Worm (Caenorhabditis elegans) whole organism, L4 larva: ENCODE data around the gene sph-1.

Experiments
- D1046.2 ChIP-seq: fragments of 200-800 bp; sonication (Bioruptor generic); IDR thresholded peaks from 2 replicates; pipeline ENCODE4 v1.3.6; 2022; ENCODE audit warnings: missing genetic modification characterization, missing compliant biosample characterization
- F10B5.3 ChIP-seq: sonication (generic microtip); optimal IDR thresholded peaks from 2 replicates; lab custom pipeline; 2016; ENCODE audit warnings: mild to moderate bottlenecking, missing genetic modification characterization, missing compliant biosample characterization
- F44E2.7 ChIP-seq: fragments of 200-800 bp; sonication (Bioruptor generic); IDR thresholded peaks from 2 replicates; pipeline ENCODE4 v2.1.2; 2022; ENCODE audit warnings: missing genetic modification characterization, missing compliant biosample characterization
- T20F7.1 ChIP-seq: fragments of 200-800 bp; sonication (Bioruptor generic); optimal IDR thresholded peaks from 2 replicates; lab custom pipeline; 2018; ENCODE audit warnings: mild to moderate bottlenecking, missing genetic modification characterization, missing compliant biosample characterization
- Y5F2A.4 ChIP-seq: fragments of 200-800 bp; sonication (Bioruptor generic); optimal IDR thresholded peaks from 2 replicates; lab custom pipeline; 2018; ENCODE audit warnings: mild to moderate bottlenecking, missing genetic modification characterization, missing compliant biosample characterization
- Y75B8A.6 ChIP-seq: fragments of 200-800 bp; sonication (Bioruptor generic); IDR thresholded peaks from 2 replicates; pipeline ENCODE4 v1.3.6; 2022; ENCODE audit warnings: missing genetic modification reagents, missing genetic modification characterization, missing compliant biosample characterization
- aly-2 ChIP-seq: sonication (generic microtip); optimal IDR thresholded peaks from 2 replicates; lab custom pipeline; 2018; ENCODE audit warnings: missing biosample characterization, missing genetic modification characterization
- ceh-20 ChIP-seq: fragments of 200-800 bp; sonication (Bioruptor generic); IDR thresholded peaks from 2 replicates; pipeline ENCODE4 v1.3.6; 2022; ENCODE audit warnings: missing genetic modification reagents, missing genetic modification characterization, missing compliant biosample characterization
- ceh-82 ChIP-seq: sonication (generic microtip); optimal IDR thresholded peaks from 2 replicates; lab custom pipeline; 2017; ENCODE audit warnings: missing biosample characterization, missing genetic modification characterization
- cey-2 ChIP-seq: sonication (generic microtip); optimal IDR thresholded peaks from 3 replicates; lab custom pipeline; 2017; ENCODE audit warnings: missing genetic modification characterization, mild to moderate bottlenecking, missing compliant biosample characterization, antibody characterized with exemption, borderline replicate concordance; ENCODE audit not compliant: insufficient read depth
- dmd-8 ChIP-seq: fragments of 200-800 bp; sonication (Bioruptor generic); IDR thresholded peaks from 2 replicates; pipeline ENCODE4 v1.3.6; 2022; ENCODE audit warnings: missing genetic modification characterization, missing compliant biosample characterization
- duxl-1 ChIP-seq: sonication (generic microtip); optimal IDR thresholded peaks from 2 replicates; lab custom pipeline; 2016; ENCODE audit warnings: mild to moderate bottlenecking, missing genetic modification characterization, moderate library complexity, missing compliant biosample characterization; ENCODE audit not compliant: poor library complexity
- dve-1 ChIP-seq: sonication (generic microtip); optimal IDR thresholded peaks from 2 replicates; lab custom pipeline; 2017; ENCODE audit warnings: antibody characterized with exemption, mild to moderate bottlenecking, missing genetic modification characterization, missing compliant biosample characterization; ENCODE audit not compliant: insufficient read depth
- fkh-10 ChIP-seq: fragments of 150-350 bp; optimal IDR thresholded peaks from 2 replicates; lab custom pipeline; 2014; ENCODE audit warnings: missing biosample characterization, missing genetic modification reagents, missing genetic modification characterization
- gei-8 ChIP-seq: fragments of 200-800 bp; sonication (Bioruptor generic); optimal IDR thresholded peaks from 2 replicates; lab custom pipeline; 2018; ENCODE audit warnings: mild to moderate bottlenecking, missing genetic modification characterization, missing compliant biosample characterization
- hlh-30 ChIP-seq: sonication (generic microtip); optimal IDR thresholded peaks from 2 replicates; lab custom pipeline; 2017; ENCODE audit warnings: antibody characterized with exemption, mild to moderate bottlenecking, missing genetic modification characterization, missing compliant biosample characterization; ENCODE audit not compliant: insufficient read depth
- hmg-1.1 ChIP-seq: fragments of 200-800 bp; sonication (Bioruptor generic); IDR thresholded peaks from 2 replicates; pipeline ENCODE4 v1.3.6; 2022; ENCODE audit warnings: missing genetic modification reagents, missing genetic modification characterization, missing compliant biosample characterization
- lin-1 ChIP-seq: fragments of 200-800 bp; sonication (Bioruptor generic); IDR thresholded peaks from 2 replicates; pipeline ENCODE4 v1.3.6; 2022; ENCODE audit warnings: missing genetic modification reagents, missing genetic modification characterization, missing compliant biosample characterization
- lin-38 ChIP-seq: fragments of 200-800 bp; sonication (Bioruptor generic); IDR thresholded peaks from 2 replicates; pipeline ENCODE4 v1.3.6; 2022; ENCODE audit warnings: missing genetic modification reagents, missing genetic modification characterization, missing compliant biosample characterization
- lin-39 ChIP-seq: fragments of 150-350 bp; optimal IDR thresholded peaks from 2 replicates; lab custom pipeline; 2014; ENCODE audit warnings: missing biosample characterization, missing genetic modification reagents, missing genetic modification characterization
- lir-3 ChIP-seq: sonication (generic microtip); optimal IDR thresholded peaks from 2 replicates; lab custom pipeline; 2016; ENCODE audit warnings: mild to moderate bottlenecking, missing genetic modification characterization, missing compliant biosample characterization
- lsy-2 ChIP-seq, 2 experiments: fragments of 150-350 bp in 1 of 2; sonication (generic microtip) in 1 of 2; optimal IDR thresholded peaks; 2 replicates each; lab custom pipeline; 2014 to 2017; ENCODE audit warnings: missing biosample characterization in 2 of 2, missing genetic modification characterization in 2 of 2
- madf-5 ChIP-seq, 2 experiments: fragments of 200-800 bp; sonication (Bioruptor generic); IDR thresholded peaks; 2 replicates each; pipeline ENCODE4 v1.3.6; 2022; ENCODE audit warnings: missing compliant biosample characterization in 2 of 2, missing genetic modification characterization in 2 of 2
- madf-9 ChIP-seq: fragments of 200-800 bp; sonication (Bioruptor generic); conservative IDR thresholded peaks from 2 replicates; pipeline ENCODE4 v1.3.6; 2022; ENCODE audit warnings: missing genetic modification reagents, missing genetic modification characterization, missing compliant biosample characterization
- mdt-29 ChIP-seq: fragments of 200-800 bp; sonication (Bioruptor generic); IDR thresholded peaks from 2 replicates; pipeline ENCODE4 v1.3.6; 2022; ENCODE audit warnings: missing genetic modification reagents, missing genetic modification characterization, missing compliant biosample characterization
- mep-1 ChIP-seq: fragments of 150-350 bp; sonication (generic microtip); optimal IDR thresholded peaks from 3 replicates; lab custom pipeline; 2014; ENCODE audit warnings: missing biosample characterization, missing genetic modification characterization
- mes-2 ChIP-seq: sonication (generic microtip); optimal IDR thresholded peaks from 2 replicates; lab custom pipeline; 2016; ENCODE audit warnings: missing genotype, mild to moderate bottlenecking, missing genetic modification characterization, missing compliant biosample characterization; ENCODE audit not compliant: poor library complexity, severe bottlenecking
- nhr-102 ChIP-seq: sonication (generic microtip); optimal IDR thresholded peaks from 2 replicates; lab custom pipeline; 2016; ENCODE audit warnings: mild to moderate bottlenecking, missing genetic modification characterization, moderate library complexity, missing compliant biosample characterization
- nhr-11 ChIP-seq: fragments of 150-350 bp; optimal IDR thresholded peaks from 2 replicates; lab custom pipeline; 2014; ENCODE audit warnings: missing biosample characterization, missing genetic modification characterization
- nhr-111 ChIP-seq: fragments of 200-800 bp; sonication (Bioruptor generic); optimal IDR thresholded peaks from 2 replicates; lab custom pipeline; 2018; ENCODE audit warnings: mild to moderate bottlenecking, missing genetic modification characterization, missing compliant biosample characterization
- nhr-237 ChIP-seq: sonication (generic microtip); optimal IDR thresholded peaks from 2 replicates; lab custom pipeline; 2017; ENCODE audit warnings: missing biosample characterization, missing genetic modification characterization
- nhr-42 ChIP-seq: fragments of 200-800 bp; sonication (Bioruptor generic); IDR thresholded peaks from 2 replicates; pipeline ENCODE4 v1.3.6; 2022; ENCODE audit warnings: missing genetic modification characterization, missing compliant biosample characterization
- nhr-48 ChIP-seq: sonication (generic microtip); optimal IDR thresholded peaks from 2 replicates; lab custom pipeline; 2016; ENCODE audit warnings: mild to moderate bottlenecking, missing genetic modification characterization, missing compliant biosample characterization
- nhr-77 ChIP-seq: fragments of 150-350 bp; optimal IDR thresholded peaks from 2 replicates; lab custom pipeline; 2014; ENCODE audit warnings: missing biosample characterization, missing genetic modification characterization
- php-3 ChIP-seq: fragments of 200-800 bp; sonication (Bioruptor generic); IDR thresholded peaks from 2 replicates; pipeline ENCODE4 v1.3.6; 2022; ENCODE audit warnings: missing genetic modification reagents, missing genetic modification characterization, missing compliant biosample characterization
- pqm-1 ChIP-seq: sonication (generic microtip); optimal IDR thresholded peaks from 2 replicates; lab custom pipeline; 2017; ENCODE audit warnings: missing biosample characterization, missing genetic modification characterization
- rbr-2 ChIP-seq: sonication (generic microtip); optimal IDR thresholded peaks from 2 replicates; lab custom pipeline; 2016; ENCODE audit warnings: missing genotype, missing genetic modification characterization, missing compliant biosample characterization
- saeg-2 ChIP-seq: fragments of 200-800 bp; sonication (Bioruptor generic); IDR thresholded peaks from 2 replicates; pipeline ENCODE4 v1.3.6; 2022; ENCODE audit warnings: missing genetic modification reagents, missing genetic modification characterization, missing compliant biosample characterization
- sdz-12 ChIP-seq: fragments of 200-800 bp; sonication (Bioruptor generic); optimal IDR thresholded peaks from 2 replicates; lab custom pipeline; 2018; ENCODE audit warnings: mild to moderate bottlenecking, missing genetic modification characterization, missing compliant biosample characterization
- set-16 ChIP-seq: fragments of 200-800 bp; sonication (Bioruptor generic); IDR thresholded peaks from 2 replicates; pipeline ENCODE4 v1.3.6; 2022; ENCODE audit warnings: missing genetic modification reagents, missing genetic modification characterization, missing compliant biosample characterization
- skn-1 ChIP-seq: fragments of 150-350 bp; optimal IDR thresholded peaks from 2 replicates; lab custom pipeline; 2014; ENCODE audit warnings: missing biosample characterization, missing genetic modification characterization
- snpc-1.2 ChIP-seq: fragments of 200-800 bp; sonication (Bioruptor generic); IDR thresholded peaks from 2 replicates; pipeline ENCODE4 v1.3.6; 2022; ENCODE audit warnings: missing genetic modification reagents, missing genetic modification characterization, missing compliant biosample characterization
- snpc-4 ChIP-seq: fragments of 150-350 bp; optimal IDR thresholded peaks from 2 replicates; lab custom pipeline; 2014; ENCODE audit warnings: missing biosample characterization, missing genetic modification characterization
- spr-1 ChIP-seq: sonication (generic microtip); optimal IDR thresholded peaks from 2 replicates; lab custom pipeline; 2016; ENCODE audit warnings: mild to moderate bottlenecking, missing genetic modification characterization, missing compliant biosample characterization
- tag-97 ChIP-seq: fragments of 200-800 bp; sonication (Bioruptor generic); IDR thresholded peaks from 2 replicates; pipeline ENCODE4 v1.3.6; 2022; ENCODE audit warnings: missing genetic modification characterization, missing compliant biosample characterization
- tra-1 ChIP-seq: fragments of 200-800 bp; sonication (Bioruptor generic); IDR thresholded peaks from 2 replicates; pipeline ENCODE4 v1.3.6; 2022; ENCODE audit warnings: missing genetic modification reagents, missing genetic modification characterization, missing compliant biosample characterization
- unc-39 ChIP-seq: sonication (generic microtip); optimal IDR thresholded peaks from 2 replicates; lab custom pipeline; 2017; ENCODE audit warnings: missing biosample characterization, missing genetic modification characterization
- unc-62 ChIP-seq, 3 experiments: fragments of 150-350 bp in 1 of 3; sonication (generic microtip); optimal IDR thresholded peaks in 2 of 3; peaks in 1 of 3; 1 replicate in 1 of 3; 2 replicates in 2 of 3; lab custom pipeline; 2014 to 2017; ENCODE audit warnings: missing biosample characterization in 3 of 3, missing genetic modification characterization in 3 of 3, missing genetic modification reagents in 3 of 3, missing genotype in 1 of 3
- zag-1 ChIP-seq: fragments of 150-350 bp; optimal IDR thresholded peaks from 2 replicates; lab custom pipeline; 2014; ENCODE audit warnings: missing biosample characterization, missing genetic modification characterization
- zip-2 ChIP-seq: fragments of 150-350 bp; optimal IDR thresholded peaks from 2 replicates; lab custom pipeline; 2014; ENCODE audit warnings: missing biosample characterization, missing genetic modification characterization
- ztf-11 ChIP-seq: fragments of 150-350 bp; optimal IDR thresholded peaks from 2 replicates; lab custom pipeline; 2014; ENCODE audit warnings: missing biosample characterization, missing genetic modification characterization
- ztf-7 ChIP-seq: fragments of 150-350 bp; optimal IDR thresholded peaks from 2 replicates; lab custom pipeline; 2014; ENCODE audit warnings: missing biosample characterization, missing genetic modification characterization

The sph-1 gene

DNA sequence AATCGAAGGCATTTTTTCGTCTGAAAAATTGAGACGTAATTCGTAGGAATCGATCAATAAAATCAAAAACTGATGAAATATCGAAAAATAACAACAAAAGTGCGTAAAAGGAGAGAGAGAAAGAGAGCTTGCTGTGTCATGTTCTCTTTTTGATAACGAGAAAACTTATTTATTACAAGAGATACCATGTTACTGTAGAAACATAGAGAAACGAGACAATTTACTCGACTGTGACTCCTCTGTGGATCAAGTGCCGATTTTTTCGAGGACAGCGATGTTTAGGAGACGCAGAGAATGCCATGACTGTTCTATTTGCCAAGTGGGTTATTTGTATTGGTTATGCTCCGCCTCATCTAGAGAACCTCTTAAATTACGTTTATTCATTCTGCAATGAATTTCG is at the start of gene sph-1:
TSS of gene sph-1 (minus strand) at position 23 of the 400 bp plus-strand sequence.
- TF ChIP-seq spr-1 (tag; lab: Kevin White, UChicago) (no peak), unc-39 (no peak), zag-1 (tag; lab: Kevin White, UChicago) (no peak), D1046.2 (GFP tag; lab: Robert Waterston, UW) (no peak), snpc-4 (tag; lab: Kevin White, UChicago) (no peak), lin-39 (tag; lab: Kevin White, UChicago) (no peak), nhr-77 (tag; lab: Kevin White, UChicago) (peak; percentile 16), nhr-102 (tag; lab: Kevin White, UChicago) (peak; percentile 49), T20F7.1 (GFP tag; lab: Kevin White, UChicago) (peak; percentile 61), snpc-1.2 (GFP tag; lab: Robert Waterston, UW) (no peak), lsy-2 (tag; optimal IDR thresholded peaks at IDR 0.05; lab: Kevin White, UChicago) (peak in 1 of 2 experiments; percentile 65), ceh-20 (GFP tag; lab: Robert Waterston, UW) (no peak), ztf-11 (no peak), tag-97 (GFP tag; lab: Robert Waterston, UW) (no peak), mep-1 (peak; percentile 75), nhr-111 (GFP tag; lab: Kevin White, UChicago) (no peak), fkh-10 (GFP tag; lab: Kevin White, UChicago) (no peak), aly-2 (no peak), unc-62 (GFP tag; optimal IDR thresholded peaks at IDR 0.05 in 1 of 2; lab: Kevin White, UChicago) (no peak), unc-62 (tag; optimal IDR thresholded peaks at IDR 0.05; lab: Kevin White, UChicago) (no peak), mdt-29 (GFP tag; lab: Robert Waterston, UW) (no peak), nhr-48 (tag; lab: Kevin White, UChicago) (no peak), lin-38 (peak; percentile 43), madf-9 (GFP tag; lab: Robert Waterston, UW) (no peak), hmg-1.1 (GFP tag; lab: Robert Waterston, UW) (peak; percentile 31; the same call in 1 of the 2 replicates), madf-5 (GFP tag; IDR thresholded peaks at IDR 0.05; lab: Robert Waterston, UW) (no peak), tra-1 (GFP tag; lab: Robert Waterston, UW) (no peak), nhr-11 (tag; lab: Kevin White, UChicago) (no peak), pqm-1 (tag; lab: Kevin White, UChicago) (peak; percentile 63), lin-1 (no peak), dve-1 (tag; lab: Kevin White, UChicago) (peak; percentile 82), hlh-30 (peak; percentile 76), nhr-237 (tag; lab: Kevin White, UChicago) (no peak), cey-2 (no peak), dmd-8 (no peak), gei-8 (no peak), sdz-12 (GFP tag; lab: Kevin White, UChicago) (no peak), mes-2 (tag; lab: Kevin White, UChicago) (peak; percentile 52), Y5F2A.4 (GFP tag; lab: Kevin White, UChicago) (no peak), set-16 (GFP tag; lab: Robert Waterston, UW) (no peak), php-3 (GFP tag; lab: Robert Waterston, UW) (0 out of 2 replicates have a peak, but pooled peaks have one; percentile 25), zip-2 (tag; lab: Kevin White, UChicago) (no peak), Y75B8A.6 (GFP tag; lab: Robert Waterston, UW) (no peak), ceh-82 (tag; lab: Kevin White, UChicago) (no peak), lir-3 (tag; lab: Kevin White, UChicago) (no peak), F44E2.7 (GFP tag; lab: Robert Waterston, UW) (no peak), skn-1 (tag; lab: Kevin White, UChicago) (no peak), F10B5.3 (tag; lab: Kevin White, UChicago) (no peak), saeg-2 (GFP tag; lab: Robert Waterston, UW) (no peak), nhr-42 (GFP tag; lab: Robert Waterston, UW) (no peak), rbr-2 (no peak), ztf-7 (peak; percentile 20), duxl-1 (tag; lab: Kevin White, UChicago) (no peak)
